Fruit fly (Drosophila melanogaster) whole organism, embryonic: Measurements from ENCODE around the gene Polr2D.

ENCODE experiments used
- Abd-B ChIP-seq: fragments of 200-800 bp; sonication (Bioruptor generic); optimal IDR thresholded peaks from 2 replicates; lab custom pipeline; 2018; ENCODE audit warnings: missing biosample characterization, mild to moderate bottlenecking, missing genetic modification characterization, moderate library complexity
- CG13287 ChIP-seq: fragments of 200-800 bp; sonication (Bioruptor generic); IDR thresholded peaks from 2 replicates; pipeline ENCODE4 v1.3.6; 2022; ENCODE audit warnings: missing biosample characterization, missing genetic modification characterization; ENCODE audit not compliant: partially characterized antibody
- CG13775 ChIP-seq: fragments of 200-800 bp; sonication (Bioruptor generic); optimal IDR thresholded peaks from 3 replicates; lab custom pipeline; 2017; ENCODE audit warnings: missing biosample characterization, mild to moderate bottlenecking, missing genetic modification characterization
- CG15601 ChIP-seq: fragments of 200-800 bp; sonication (Bioruptor generic); optimal IDR thresholded peaks from 3 replicates; lab custom pipeline; 2019; ENCODE audit warnings: missing biosample characterization, mild to moderate bottlenecking, missing genetic modification characterization, moderate library complexity
- CG16779 ChIP-seq: fragments of 200-800 bp; sonication (Bioruptor generic); IDR thresholded peaks from 2 replicates; pipeline ENCODE4 v1.3.6; 2022; ENCODE audit warnings: missing biosample characterization, missing genetic modification characterization
- CG16813 ChIP-seq: fragments of 200-800 bp; sonication (Bioruptor generic); IDR thresholded peaks from 3 replicates; pipeline ENCODE4 v1.3.6; 2022; ENCODE audit warnings: missing biosample characterization, missing genetic modification characterization; ENCODE audit not compliant: partially characterized antibody
- CG17568 ChIP-seq: fragments of 200-800 bp; sonication (Bioruptor generic); optimal IDR thresholded peaks from 2 replicates; lab custom pipeline; 2018; ENCODE audit warnings: missing biosample characterization, mild to moderate bottlenecking, missing genetic modification characterization, moderate library complexity
- CG18262 ChIP-seq: fragments of 200-800 bp; optimal IDR thresholded peaks from 3 replicates; lab custom pipeline; 2019; ENCODE audit warnings: missing biosample characterization, mild to moderate bottlenecking, missing genetic modification characterization, moderate library complexity
- CG18599 ChIP-seq: fragments of 200-800 bp; sonication (Bioruptor generic); optimal IDR thresholded peaks from 3 replicates; lab custom pipeline; 2017; ENCODE audit warnings: missing biosample characterization, missing genetic modification characterization, mild to moderate bottlenecking, moderate library complexity, missing genetic modification reagents
- CG18764 ChIP-seq: fragments of 200-800 bp; sonication (Bioruptor generic); optimal IDR thresholded peaks from 3 replicates; lab custom pipeline; 2016; ENCODE audit warnings: missing biosample characterization, missing genetic modification characterization
- CG3163 ChIP-seq: fragments of 200-800 bp; sonication (Bioruptor generic); optimal IDR thresholded peaks from 3 replicates; lab custom pipeline; 2016; ENCODE audit warnings: missing biosample characterization, missing genetic modification characterization
- CG32772 ChIP-seq: fragments of 200-800 bp; sonication (Bioruptor generic); IDR thresholded peaks from 2 replicates; pipeline ENCODE4 v1.3.6; 2022; ENCODE audit warnings: missing biosample characterization, missing genetic modification characterization
- CG33213 ChIP-seq: fragments of 200-800 bp; sonication (Bioruptor generic); optimal IDR thresholded peaks from 3 replicates; lab custom pipeline; 2016; ENCODE audit warnings: missing biosample characterization, missing genetic modification characterization
- CG4360 ChIP-seq: fragments of 200-800 bp; sonication (Bioruptor generic); IDR thresholded peaks from 2 replicates; pipeline ENCODE4 v1.3.6; 2022; ENCODE audit warnings: missing biosample characterization, missing genetic modification characterization
- CG6689 ChIP-seq: fragments of 200-800 bp; sonication (Bioruptor generic); IDR thresholded peaks from 2 replicates; pipeline ENCODE4 v1.3.6; 2022; ENCODE audit warnings: missing biosample characterization, missing genetic modification characterization
- D19B ChIP-seq: fragments of 200-800 bp; sonication (Bioruptor generic); optimal IDR thresholded peaks from 2 replicates; lab custom pipeline; 2017; ENCODE audit warnings: missing biosample characterization, mild to moderate bottlenecking, missing genetic modification characterization
- Dp ChIP-seq: fragments of 200-800 bp; sonication (Bioruptor generic); optimal IDR thresholded peaks from 2 replicates; lab custom pipeline; 2018; ENCODE audit warnings: missing biosample characterization, mild to moderate bottlenecking, missing genetic modification characterization, moderate library complexity
- Elba2 ChIP-seq: fragments of 200-800 bp; sonication (Bioruptor generic); optimal IDR thresholded peaks from 3 replicates; lab custom pipeline; 2016; ENCODE audit warnings: missing biosample characterization, missing genetic modification characterization
- Fer1 ChIP-seq: fragments of 200-800 bp; sonication (Bioruptor generic); optimal IDR thresholded peaks from 2 replicates; lab custom pipeline; 2017; ENCODE audit warnings: missing biosample characterization, mild to moderate bottlenecking, missing genetic modification characterization
- Gsc ChIP-seq: fragments of 200-800 bp; sonication (Bioruptor generic); IDR thresholded peaks from 2 replicates; pipeline ENCODE4 v1.3.6; 2022; ENCODE audit warnings: missing biosample characterization, missing genetic modification characterization
- HLH54F ChIP-seq: fragments of 200-800 bp; sonication (Bioruptor generic); optimal IDR thresholded peaks from 3 replicates; lab custom pipeline; 2016; ENCODE audit warnings: missing biosample characterization, missing genetic modification characterization
- Hmr ChIP-seq: fragments of 200-800 bp; sonication (Bioruptor generic); optimal IDR thresholded peaks from 3 replicates; lab custom pipeline; 2017; ENCODE audit warnings: mild to moderate bottlenecking, missing biosample characterization, missing genetic modification reagents, missing genetic modification characterization
- Lhr ChIP-seq: fragments of 200-800 bp; sonication (Bioruptor generic); optimal IDR thresholded peaks from 3 replicates; lab custom pipeline; 2017; ENCODE audit warnings: mild to moderate bottlenecking, missing biosample characterization, missing genetic modification reagents, missing genetic modification characterization
- Nf-YB ChIP-seq: fragments of 200-800 bp; sonication (Bioruptor generic); optimal IDR thresholded peaks from 3 replicates; lab custom pipeline; 2019; ENCODE audit warnings: missing biosample characterization, mild to moderate bottlenecking, missing genetic modification characterization, moderate library complexity
- Poxn ChIP-seq: fragments of 200-800 bp; sonication (Bioruptor generic); IDR thresholded peaks from 2 replicates; pipeline ENCODE4 v1.3.6; 2022; ENCODE audit warnings: missing biosample characterization, missing genetic modification characterization
- Trl ChIP-seq, 3 experiments: fragments of >200 bp in 2 of 3; fragments of 200-800 bp in 1 of 3; sonication (Bioruptor generic) in 1 of 3; optimal IDR thresholded peaks; 2 replicates in 1 of 3; 3 replicates in 2 of 3; lab custom pipeline; 2016 to 2017; ENCODE audit warnings: missing biosample characterization in 1 of 3, missing genetic modification characterization in 1 of 3
- Xrp1 ChIP-seq: fragments of 200-800 bp; sonication (Bioruptor generic); IDR thresholded peaks from 2 replicates; pipeline ENCODE4 v1.3.6; 2022; ENCODE audit warnings: missing biosample characterization, missing genetic modification characterization
- ato ChIP-seq: fragments of 200-800 bp; sonication (Bioruptor generic); IDR thresholded peaks from 2 replicates; pipeline ENCODE4 v1.3.6; 2022; ENCODE audit warnings: missing biosample characterization, missing genetic modification characterization; ENCODE audit not compliant: partially characterized antibody
- cato ChIP-seq: fragments of 200-800 bp; sonication (Bioruptor generic); optimal IDR thresholded peaks from 2 replicates; lab custom pipeline; 2016; ENCODE audit warnings: missing biosample characterization, missing genetic modification characterization, borderline replicate concordance
- crol ChIP-seq: fragments of 200-800 bp; sonication (Bioruptor generic); IDR thresholded peaks from 2 replicates; pipeline ENCODE4 v1.3.6; 2022; ENCODE audit warnings: missing biosample characterization, missing genetic modification characterization
- cwo ChIP-seq: fragments of 200-800 bp; sonication (Bioruptor generic); optimal IDR thresholded peaks from 3 replicates; lab custom pipeline; 2017; ENCODE audit warnings: missing biosample characterization, missing genetic modification characterization, mild to moderate bottlenecking, moderate library complexity, missing genetic modification reagents
- dati ChIP-seq: fragments of 200-800 bp; sonication (Bioruptor generic); IDR thresholded peaks from 2 replicates; pipeline ENCODE4 v1.3.6; 2022; ENCODE audit warnings: missing biosample characterization, missing genetic modification characterization
- dimm ChIP-seq: fragments of 200-800 bp; sonication (Bioruptor generic); IDR thresholded peaks from 2 replicates; pipeline ENCODE4 v1.3.6; 2022; ENCODE audit warnings: missing biosample characterization, missing genetic modification characterization
- ewg ChIP-seq: fragments of 200-800 bp; sonication (Bioruptor generic); optimal IDR thresholded peaks from 3 replicates; lab custom pipeline; 2017; ENCODE audit warnings: mild to moderate bottlenecking, missing biosample characterization, missing genetic modification reagents, missing genetic modification characterization
- fru ChIP-seq: fragments of >200 bp; optimal IDR thresholded peaks from 2 replicates; lab custom pipeline; 2017
- fu2 ChIP-seq: fragments of 200-800 bp; sonication (Bioruptor generic); optimal IDR thresholded peaks from 2 replicates; lab custom pipeline; 2016; ENCODE audit warnings: missing biosample characterization, missing genetic modification characterization
- gfzf ChIP-seq: fragments of 200-800 bp; sonication (Bioruptor generic); optimal IDR thresholded peaks from 2 replicates; lab custom pipeline; 2016; ENCODE audit warnings: missing biosample characterization, mild to moderate bottlenecking, missing genetic modification characterization, moderate library complexity
- jumu ChIP-seq: fragments of 200-800 bp; sonication (Bioruptor generic); optimal IDR thresholded peaks from 3 replicates; lab custom pipeline; 2016; ENCODE audit warnings: missing biosample characterization, missing genetic modification characterization
- lilli ChIP-seq: fragments of 200-800 bp; sonication (Bioruptor generic); optimal IDR thresholded peaks from 3 replicates; lab custom pipeline; 2016; ENCODE audit warnings: missing biosample characterization, missing genetic modification characterization
- nerfin-1 ChIP-seq: fragments of 200-800 bp; sonication (Bioruptor generic); optimal IDR thresholded peaks from 3 replicates; lab custom pipeline; 2019; ENCODE audit warnings: missing biosample characterization, mild to moderate bottlenecking, missing genetic modification characterization, moderate library complexity
- nerfin-2 ChIP-seq: fragments of 200-800 bp; sonication (Bioruptor generic); IDR thresholded peaks from 2 replicates; pipeline ENCODE4 v1.3.6; 2022; ENCODE audit warnings: missing biosample characterization, missing genetic modification characterization; ENCODE audit not compliant: partially characterized antibody
- p53 ChIP-seq: fragments of 200-800 bp; sonication (Bioruptor generic); optimal IDR thresholded peaks from 2 replicates; lab custom pipeline; 2016; ENCODE audit warnings: missing biosample characterization, missing genetic modification characterization
- pfk ChIP-seq: fragments of 200-800 bp; sonication (Bioruptor generic); optimal IDR thresholded peaks from 2 replicates; lab custom pipeline; 2018; ENCODE audit warnings: missing biosample characterization, mild to moderate bottlenecking, missing genetic modification characterization, moderate library complexity
- pnt ChIP-seq: fragments of 200-800 bp; sonication (Bioruptor generic); optimal IDR thresholded peaks from 3 replicates; lab custom pipeline; 2016; ENCODE audit warnings: missing biosample characterization, missing genetic modification characterization
- pros ChIP-seq: fragments of 200-800 bp; sonication (Bioruptor generic); optimal IDR thresholded peaks from 3 replicates; lab custom pipeline; 2019; ENCODE audit warnings: missing biosample characterization, mild to moderate bottlenecking, missing genetic modification characterization, moderate library complexity
- row ChIP-seq: fragments of 200-800 bp; sonication (Bioruptor generic); IDR thresholded peaks from 3 replicates; pipeline ENCODE4 v1.3.6; 2022; ENCODE audit warnings: missing biosample characterization, missing genetic modification characterization
- sens-2 ChIP-seq: fragments of 200-800 bp; sonication (Bioruptor generic); IDR thresholded peaks from 2 replicates; pipeline ENCODE4 v1.3.6; 2022; ENCODE audit warnings: missing biosample characterization, missing genetic modification characterization
- seq ChIP-seq: fragments of 200-800 bp; sonication (Bioruptor generic); IDR thresholded peaks from 2 replicates; pipeline ENCODE4 v1.3.6; 2022; ENCODE audit warnings: missing biosample characterization, missing genetic modification characterization
- trem ChIP-seq: fragments of 200-800 bp; optimal IDR thresholded peaks from 3 replicates; lab custom pipeline; 2019; ENCODE audit warnings: missing biosample characterization, mild to moderate bottlenecking, missing genetic modification characterization, moderate library complexity
- vnd ChIP-seq: fragments of 200-800 bp; sonication (Bioruptor generic); IDR thresholded peaks from 3 replicates; pipeline ENCODE4 v1.3.6; 2022; ENCODE audit warnings: missing biosample characterization, missing genetic modification characterization; ENCODE audit not compliant: partially characterized antibody
- yki ChIP-seq: fragments of >200 bp; optimal IDR thresholded peaks from 3 replicates; lab custom pipeline; 2018

The Polr2D gene

dm6 chr3R:18265275-18265674 is 10.0 kb upstream of the Polr2D start (continued):
- TF ChIP-seq CG33213 (no peak), nerfin-2 (no peak), ewg (GFP tag; lab: Kevin White, UChicago) (peak; percentile 78), p53 (GFP tag; lab: Kevin White, UChicago) (no peak), ato (GFP tag; lab: Robert Waterston, UW) (no peak), gfzf (GFP tag; lab: Kevin White, UChicago) (no peak), CG17568 (GFP tag; lab: Kevin White, UChicago) (no peak), CG16779 (GFP tag; lab: Robert Waterston, UW) (no peak), Nf-YB (GFP tag; lab: Kevin White, UChicago) (peak; percentile 32), CG32772 (no peak), cwo (GFP tag; lab: Kevin White, UChicago) (no peak), Dp (no peak), dati (GFP tag; lab: Robert Waterston, UW) (no peak), sens-2 (GFP tag; lab: Robert Waterston, UW) (no peak), Fer1 (GFP tag; lab: Kevin White, UChicago) (no peak), HLH54F (GFP tag; lab: Kevin White, UChicago) (no peak), CG6689 (no peak), pfk (GFP tag; lab: Kevin White, UChicago) (no peak), fu2 (GFP tag; lab: Kevin White, UChicago) (no peak), Lhr (no peak), CG18764 (no peak), Elba2 (GFP tag; lab: Kevin White, UChicago) (no peak), fru (lab: Kevin White, UChicago) (no peak), CG3163 (GFP tag; lab: Kevin White, UChicago) (peak; percentile 42), CG13775 (no peak), pnt (no peak), Abd-B (GFP tag; lab: Kevin White, UChicago) (no peak), trem (no peak), CG18599 (GFP tag; lab: Kevin White, UChicago) (peak; percentile 6)

- TF ChIP-seq CG15601 (tag; lab: Kevin White, UChicago) (no peak), D19B (GFP tag; lab: Kevin White, UChicago) (no peak), vnd (GFP tag; lab: Robert Waterston, UW) (no peak), pros (GFP tag; lab: Kevin White, UChicago) (peak; percentile 53), yki (lab: Kevin White, UChicago) (no peak), CG13287 (GFP tag; lab: Robert Waterston, UW) (no peak), CG18262 (no peak), lilli (GFP tag; lab: Kevin White, UChicago) (no peak), seq (no peak), CG33213 (no peak), CG16813 (GFP tag; lab: Robert Waterston, UW) (0 out of 3 replicates have a peak, but pooled peaks have one; percentile 35), Poxn (no peak), nerfin-1 (tag; lab: Kevin White, UChicago) (peak; percentile 18), Hmr (no peak), Trl (optimal IDR thresholded peaks at IDR 0.05; lab: Kevin White, UChicago) (peak in 1 of 2 experiments; percentile 3), Trl (GFP tag; optimal IDR thresholded peaks at IDR 0.05; lab: Kevin White, UChicago) (no peak), CG4360 (peak; percentile 51; the same call in 1 of the 2 replicates), cwo (GFP tag; lab: Kevin White, UChicago) (no peak), Xrp1 (GFP tag; lab: Robert Waterston, UW) (0 out of 2 replicates have a peak, but pooled peaks have one; percentile 3), Dp (no peak), dimm (GFP tag; lab: Robert Waterston, UW) (peak; percentile 21; the same call in 1 of the 2 replicates), pfk (GFP tag; lab: Kevin White, UChicago) (no peak), crol (GFP tag; lab: Robert Waterston, UW) (peak; percentile 54), jumu (GFP tag; lab: Kevin White, UChicago) (no peak), row (GFP tag; lab: Robert Waterston, UW) (no peak), cato (GFP tag; lab: Kevin White, UChicago) (no peak), Gsc (GFP tag; lab: Robert Waterston, UW) (no peak)
Measured at dm6 chr3R:18261602-18262001, 6.3 kb upstream of the Polr2D start.
